Worm (Caenorhabditis elegans) whole organism, L3 larva: ENCODE results near the gene fbxb-95.

Experiments
- ZK546.5 ChIP-seq: sonication (generic microtip); optimal IDR thresholded peaks from 2 replicates; lab custom pipeline; 2017; ENCODE audit warnings: missing biosample characterization, missing genetic modification characterization
- aly-2 ChIP-seq: fragments of 150-350 bp; optimal IDR thresholded peaks from 2 replicates; lab custom pipeline; 2014; ENCODE audit warnings: missing biosample characterization, missing genetic modification characterization
- ama-1 ChIP-seq: fragments of 150-350 bp; optimal IDR thresholded peaks from 2 replicates; lab custom pipeline; 2018
- ceh-16 ChIP-seq: sonication (generic microtip); optimal IDR thresholded peaks from 2 replicates; lab custom pipeline; 2017; ENCODE audit warnings: missing biosample characterization, missing genetic modification characterization
- ceh-9 ChIP-seq: sonication (generic microtip); optimal IDR thresholded peaks from 2 replicates; lab custom pipeline; 2018; ENCODE audit warnings: missing biosample characterization, missing genetic modification characterization
- daf-12 ChIP-seq: fragments of 150-350 bp; optimal IDR thresholded peaks from 2 replicates; lab custom pipeline; 2014; ENCODE audit warnings: missing biosample characterization, missing genetic modification reagents, missing genetic modification characterization
- egl-27 ChIP-seq: sonication (generic microtip); optimal IDR thresholded peaks from 4 replicates; lab custom pipeline; 2017; ENCODE audit warnings: missing biosample characterization, missing genetic modification reagents, missing genetic modification characterization
- egl-5 ChIP-seq: fragments of 150-350 bp; optimal IDR thresholded peaks from 2 replicates; lab custom pipeline; 2017; ENCODE audit warnings: missing biosample characterization, missing genetic modification reagents, missing genetic modification characterization, inconsistent platforms
- elt-1 ChIP-seq: fragments of 150-350 bp; optimal IDR thresholded peaks from 2 replicates; lab custom pipeline; 2014; ENCODE audit warnings: missing biosample characterization, missing genetic modification characterization
- elt-2 ChIP-seq: sonication (generic microtip); optimal IDR thresholded peaks from 2 replicates; lab custom pipeline; 2016; ENCODE audit warnings: missing genetic modification reagents, mild to moderate bottlenecking, missing genetic modification characterization, missing compliant biosample characterization
- fkh-10 ChIP-seq: sonication (generic microtip); optimal IDR thresholded peaks from 2 replicates; lab custom pipeline; 2017; ENCODE audit warnings: missing biosample characterization, missing genetic modification reagents, missing genetic modification characterization
- fkh-2 ChIP-seq: fragments of 150-350 bp; optimal IDR thresholded peaks from 2 replicates; lab custom pipeline; 2014; ENCODE audit warnings: missing biosample characterization, missing genetic modification reagents, missing genetic modification characterization
- fos-1 ChIP-seq: fragments of 150-350 bp; optimal IDR thresholded peaks from 2 replicates; lab custom pipeline; 2014; ENCODE audit warnings: missing biosample characterization, missing genetic modification characterization
- jun-1 ChIP-seq: fragments of 150-350 bp; optimal IDR thresholded peaks from 2 replicates; lab custom pipeline; 2014; ENCODE audit warnings: missing biosample characterization, missing genetic modification reagents, missing genetic modification characterization
- lin-39 ChIP-seq: fragments of 150-350 bp; optimal IDR thresholded peaks from 2 replicates; lab custom pipeline; 2018; ENCODE audit warnings: missing biosample characterization, missing genetic modification reagents, missing genetic modification characterization
- mdl-1 ChIP-seq: fragments of 150-350 bp; optimal IDR thresholded peaks from 2 replicates; lab custom pipeline; 2014; ENCODE audit warnings: missing biosample characterization, missing genetic modification characterization
- mml-1 ChIP-seq: fragments of 150-350 bp; sonication (generic microtip); optimal IDR thresholded peaks from 3 replicates; lab custom pipeline; 2014; ENCODE audit warnings: missing biosample characterization, missing genetic modification characterization
- nhr-12 ChIP-seq: fragments of 150-350 bp; optimal IDR thresholded peaks from 2 replicates; lab custom pipeline; 2014; ENCODE audit warnings: missing biosample characterization, missing genetic modification characterization
- nhr-23 ChIP-seq: fragments of 150-350 bp; optimal IDR thresholded peaks from 2 replicates; lab custom pipeline; 2014; ENCODE audit warnings: missing biosample characterization, missing genetic modification reagents, missing genetic modification characterization
- nhr-237 ChIP-seq: fragments of 150-350 bp; optimal IDR thresholded peaks from 2 replicates; lab custom pipeline; 2014; ENCODE audit warnings: missing biosample characterization, missing genetic modification characterization
- nhr-25 ChIP-seq: sonication (generic microtip); optimal IDR thresholded peaks from 2 replicates; lab custom pipeline; 2017; ENCODE audit warnings: missing biosample characterization, missing genetic modification characterization
- nhr-43 ChIP-seq: sonication (generic microtip); optimal IDR thresholded peaks from 2 replicates; lab custom pipeline; 2016; ENCODE audit warnings: mild to moderate bottlenecking, missing genetic modification characterization, missing compliant biosample characterization; ENCODE audit not compliant: poor library complexity, severe bottlenecking
- nhr-67 ChIP-seq: fragments of 150-350 bp; optimal IDR thresholded peaks from 2 replicates; lab custom pipeline; 2014; ENCODE audit warnings: missing biosample characterization, missing genetic modification characterization
- pha-4 ChIP-seq: fragments of 150-350 bp; optimal IDR thresholded peaks from 2 replicates; lab custom pipeline; 2014; ENCODE audit warnings: missing biosample characterization, missing genetic modification reagents, missing genetic modification characterization
- pqm-1 ChIP-seq: fragments of 150-350 bp; optimal IDR thresholded peaks from 2 replicates; lab custom pipeline; 2017; ENCODE audit warnings: missing biosample characterization, missing genetic modification characterization, inconsistent platforms
- sea-2 ChIP-seq: fragments of 150-350 bp; sonication (generic microtip); optimal IDR thresholded peaks from 4 replicates; lab custom pipeline; 2014; ENCODE audit warnings: missing biosample characterization, missing genetic modification reagents, missing genetic modification characterization
- skn-1 ChIP-seq: fragments of 150-350 bp; optimal IDR thresholded peaks from 2 replicates; lab custom pipeline; 2014; ENCODE audit warnings: missing biosample characterization, missing genetic modification characterization
- tbx-2 ChIP-seq: sonication (generic microtip); optimal IDR thresholded peaks from 2 replicates; lab custom pipeline; 2016; ENCODE audit warnings: mild to moderate bottlenecking, missing genetic modification characterization, missing compliant biosample characterization
- unc-39 ChIP-seq: sonication (generic microtip); optimal IDR thresholded peaks from 4 replicates; lab custom pipeline; 2017; ENCODE audit warnings: missing biosample characterization, missing genetic modification characterization
- unc-62 ChIP-seq: fragments of 150-350 bp; sonication (generic microtip); optimal IDR thresholded peaks from 4 replicates; lab custom pipeline; 2014; ENCODE audit warnings: missing biosample characterization, missing genetic modification reagents, missing genetic modification characterization
- zag-1 ChIP-seq: fragments of 150-350 bp; optimal IDR thresholded peaks from 2 replicates; lab custom pipeline; 2014; ENCODE audit warnings: missing biosample characterization, missing genetic modification characterization
- ztf-11 ChIP-seq: fragments of 150-350 bp; optimal IDR thresholded peaks from 2 replicates; lab custom pipeline; 2014; ENCODE audit warnings: missing biosample characterization, missing genetic modification characterization
- ztf-4 ChIP-seq: fragments of 150-350 bp; optimal IDR thresholded peaks from 2 replicates; lab custom pipeline; 2014; ENCODE audit warnings: missing biosample characterization, missing genetic modification characterization

The fbxb-95 gene

ce11 chrII:1886379-1886778, 32.2 kb downstream of the fbxb-95 start, which contains the start of gene math-7:
Gene math-7 (minus strand): TSS chrII:1886479.
- TF ChIP-seq tbx-2 (tag; lab: Kevin White, UChicago) (no peak), ceh-9 (tag; lab: Kevin White, UChicago) (no peak), ama-1 (lab: Kevin White, UChicago) (no peak), pha-4 (tag; lab: Kevin White, UChicago) (no peak), nhr-12 (tag; lab: Kevin White, UChicago) (no peak), mdl-1 (tag; lab: Kevin White, UChicago) (no peak), ZK546.5 (tag; lab: Kevin White, UChicago) (no peak), nhr-25 (no peak), unc-39 (tag; lab: Kevin White, UChicago) (no peak), ztf-11 (no peak), nhr-237 (tag; lab: Kevin White, UChicago) (no peak), daf-12 (no peak), nhr-43 (tag; lab: Kevin White, UChicago) (no peak), aly-2 (tag; lab: Kevin White, UChicago) (no peak), unc-62 (GFP tag; lab: Kevin White, UChicago) (no peak), nhr-67 (tag; lab: Kevin White, UChicago) (no peak), elt-1 (tag; lab: Kevin White, UChicago) (no peak), elt-2 (tag; lab: Kevin White, UChicago) (no peak), mml-1 (tag; lab: Kevin White, UChicago) (no peak), egl-5 (tag; lab: Kevin White, UChicago) (no peak)

ce11 chrII:1889071-1889470, 34.9 kb downstream of the fbxb-95 start, which contains the start of gene math-8:
Gene math-8 (minus strand): TSS chrII:1889171.
- TF ChIP-seq pqm-1 (no peak), pha-4 (tag; lab: Kevin White, UChicago) (no peak), ztf-4 (tag; lab: Kevin White, UChicago) (no peak), fkh-2 (no peak), fkh-10 (no peak), egl-27 (tag; lab: Kevin White, UChicago) (no peak), zag-1 (tag; lab: Kevin White, UChicago) (no peak), nhr-23 (tag; lab: Kevin White, UChicago) (no peak)

DNA sequence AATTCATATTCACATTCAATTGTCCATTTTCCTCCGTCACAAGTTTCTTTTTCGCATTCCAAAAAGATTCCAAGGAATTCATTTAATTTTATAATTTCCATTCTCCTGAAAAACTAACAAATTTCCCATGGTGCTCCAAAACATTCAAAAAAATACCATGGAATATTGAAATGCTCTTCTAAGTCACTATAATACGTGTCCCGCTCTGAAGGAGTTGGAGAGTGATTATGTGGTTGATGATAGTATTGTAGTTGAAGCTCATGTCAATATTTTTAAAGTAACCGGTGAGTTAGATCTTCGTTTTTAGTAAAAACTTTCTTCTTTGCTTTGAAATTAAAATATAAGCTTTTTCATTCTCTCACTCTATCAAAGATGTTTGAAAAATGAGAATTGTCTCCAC, 36.5 kb downstream of the fbxb-95 start, which contains the start of gene math-9:
Gene math-9 (minus strand): TSS at position 101 of the 400 bp plus-strand sequence.
- TF ChIP-seq nhr-237 (tag; lab: Kevin White, UChicago) (no peak), sea-2 (no peak)

- no peak for TF ChIP-seq unc-62 (GFP tag; lab: Kevin White, UChicago)
- no peak for TF ChIP-seq ama-1 (lab: Kevin White, UChicago)
Measured at ce11 chrII:1893912-1894311, 39.7 kb downstream of the fbxb-95 start, which contains the start of gene C16C4.1. Gene C16C4.1 (plus strand): TSS chrII:1894212.

- TF ChIP-seq skn-1 (no peak), ceh-16 (tag; lab: Kevin White, UChicago) (no peak), egl-5 (tag; lab: Kevin White, UChicago) (no peak), tbx-2 (tag; lab: Kevin White, UChicago) (no peak), lin-39 (tag; lab: Kevin White, UChicago) (no peak), daf-12 (no peak)
Measured at ce11 chrII:1895278-1895677, 41.1 kb downstream of the fbxb-95 start, which contains the start of gene C46F9.5. Gene C46F9.5 (plus strand): TSS chrII:1895578.

- TF ChIP-seq fos-1 (tag; lab: Kevin White, UChicago) (no peak), jun-1 (no peak), nhr-43 (tag; lab: Kevin White, UChicago) (no peak)
Measured at ce11 chrII:1895762-1896161, 41.6 kb downstream of the fbxb-95 start, which contains the start of gene math-25. Gene math-25 (plus strand): TSS chrII:1896062.
